Fruit fly (Drosophila melanogaster): ENCODE measurements around the gene CG13601.

Gene CG13601

DNA sequence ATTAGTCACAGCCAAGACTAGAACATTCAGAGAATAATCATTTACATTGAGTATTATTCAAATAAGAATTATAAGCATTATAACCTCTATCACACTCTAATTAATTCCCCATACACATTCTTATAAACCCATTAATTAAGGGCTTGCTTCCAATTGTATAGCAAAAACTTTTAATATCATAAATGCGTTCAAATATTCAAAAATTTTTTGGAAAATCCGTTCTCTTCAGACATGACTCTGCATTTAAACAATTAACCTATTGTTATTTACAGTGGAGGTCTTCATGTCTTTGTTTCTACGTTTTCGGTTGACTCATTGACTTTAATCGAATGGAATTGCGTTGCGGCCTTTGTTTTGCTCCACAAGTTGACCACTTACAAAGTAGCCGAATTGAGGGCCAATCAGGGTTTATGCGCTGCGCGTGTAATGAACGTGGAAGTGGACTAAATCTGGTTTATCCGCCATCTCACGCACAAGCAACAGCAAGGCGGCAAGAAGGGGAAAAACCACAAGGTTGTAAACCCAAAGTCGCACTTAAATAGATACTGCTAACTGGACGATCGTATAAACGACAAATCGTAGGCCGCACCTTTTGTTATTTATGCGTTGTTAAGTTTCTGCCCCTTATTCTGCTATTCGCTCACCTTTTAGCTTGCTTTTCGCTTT lies 6.4 kb downstream of the CG13601 start (continued):
- peak; percentile 43 for TF ChIP-seq cyc (GFP tag; optimal IDR thresholded peaks at IDR 0.05)
- peak; percentile 13 to 55 for TF ChIP-seq ss (GFP tag; optimal IDR thresholded peaks at IDR 0.05)
- peak; percentile 37 for TF ChIP-seq Ets96B (tag; optimal IDR thresholded peaks at IDR 0.05)
- no peak for TF ChIP-seq Hr38 (GFP tag; optimal IDR thresholded peaks at IDR 0.05)
- TF ChIP-seq topi (GFP tag; optimal IDR thresholded peaks at IDR 0.05) = peak; percentile 74
- TF ChIP-seq spab (GFP tag; optimal IDR thresholded peaks at IDR 0.05) = no peak
- TF ChIP-seq esn (GFP tag; optimal IDR thresholded peaks at IDR 0.05) = peak; percentile 71
- no peak for TF ChIP-seq CG6276 (GFP tag; optimal IDR thresholded peaks at IDR 0.05)
- TF ChIP-seq CG11762 (GFP tag; optimal IDR thresholded peaks at IDR 0.05; ENCODE audit: insufficient read depth) = no peak
- TF ChIP-seq Sox15 (GFP tag; optimal IDR thresholded peaks at IDR 0.05) = peak; percentile 41
- peak; percentile 6 for TF ChIP-seq Eip75B (GFP tag; optimal IDR thresholded peaks at IDR 0.05)
- TF ChIP-seq Blimp-1 (GFP tag; optimal IDR thresholded peaks at IDR 0.05) = no peak
- no peak for TF ChIP-seq dac (GFP tag; optimal IDR thresholded peaks at IDR 0.05)
- TF ChIP-seq CG31627 (GFP tag; optimal IDR thresholded peaks at IDR 0.05) = peak; percentile 58
- peak in 1 of 2 experiments; percentile 59 for TF ChIP-seq salr (GFP tag; optimal IDR thresholded peaks at IDR 0.05)
- TF ChIP-seq Hr4 (GFP tag; optimal IDR thresholded peaks at IDR 0.05) = no peak

DNA sequence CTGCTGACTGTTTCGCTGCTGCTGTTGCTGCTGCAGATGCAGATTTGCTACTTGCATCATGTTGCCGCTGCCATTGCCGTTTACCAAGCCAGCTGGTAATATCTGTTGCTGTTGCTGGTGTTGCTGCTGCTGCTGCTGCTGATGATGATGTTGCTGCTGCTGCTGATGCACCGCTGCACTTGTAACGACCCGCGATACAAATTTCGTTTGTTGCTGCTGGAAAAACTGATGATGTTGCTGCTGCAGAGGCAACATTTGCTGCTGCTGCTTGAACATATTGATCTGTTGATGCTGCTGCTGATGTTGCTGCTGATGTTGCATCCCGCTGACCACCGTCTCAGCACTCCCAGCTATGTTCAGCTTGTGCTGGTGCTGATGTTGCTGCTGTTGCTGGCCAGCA lies 7.0 kb downstream of the CG13601 start:
- TF ChIP-seq CG3919 (GFP tag; optimal IDR thresholded peaks at IDR 0.05) = peak; percentile 48
- no peak for TF ChIP-seq salr (GFP tag; optimal IDR thresholded peaks at IDR 0.05)

DNA sequence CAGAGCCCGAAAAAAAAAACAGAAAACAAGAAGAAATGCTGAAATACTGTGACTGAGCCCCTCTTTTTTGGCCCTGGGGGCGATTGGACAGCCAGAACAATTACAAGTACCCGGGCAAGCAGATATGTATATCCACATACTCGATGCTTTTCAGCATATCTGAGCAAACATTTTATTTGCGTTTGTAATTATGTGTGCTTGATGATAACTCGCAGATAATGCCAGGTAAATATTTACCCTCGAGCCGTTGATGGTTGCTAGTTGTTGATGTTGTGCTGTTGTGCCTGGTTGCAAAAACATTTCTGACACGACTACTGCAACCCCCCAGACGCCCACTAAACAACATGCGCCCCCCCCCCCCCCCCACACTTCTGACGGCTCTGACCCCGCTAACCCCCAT lies 8.1 kb downstream of the CG13601 start:
- no peak for TF ChIP-seq CG31627 (GFP tag; optimal IDR thresholded peaks at IDR 0.05)
- no peak for TF ChIP-seq CG6792 (GFP tag; optimal IDR thresholded peaks at IDR 0.05)
- no peak for TF ChIP-seq CG15336 (GFP tag; IDR thresholded peaks at IDR 0.05)
- TF ChIP-seq CG10631 (GFP tag; optimal IDR thresholded peaks at IDR 0.05) = no peak
- TF ChIP-seq esn (GFP tag; optimal IDR thresholded peaks at IDR 0.05) = no peak
- TF ChIP-seq Eip75B (GFP tag; optimal IDR thresholded peaks at IDR 0.05) = no peak
- TF ChIP-seq CG1621 (tag; optimal IDR thresholded peaks at IDR 0.05) = peak; percentile 14
- no peak for TF ChIP-seq CG4318 (GFP tag; optimal IDR thresholded peaks at IDR 0.05)
- TF ChIP-seq CG8119 (GFP tag; IDR thresholded peaks at IDR 0.05) = no peak
- no peak for TF ChIP-seq CG9139 (GFP tag; optimal IDR thresholded peaks at IDR 0.05)
- no peak for TF ChIP-seq dac (GFP tag; optimal IDR thresholded peaks at IDR 0.05)
- no peak for TF ChIP-seq Gug (GFP tag; IDR thresholded peaks at IDR 0.05)
- TF ChIP-seq vri (GFP tag; optimal IDR thresholded peaks at IDR 0.05) = no peak
- TF ChIP-seq svp (GFP tag) = no peak
- TF ChIP-seq pdm3 (GFP tag; optimal IDR thresholded peaks at IDR 0.05) = no peak
- peak; percentile 28; the same call in 1 of the 3 replicates for TF ChIP-seq eg (GFP tag; IDR thresholded peaks at IDR 0.05)
- peak; percentile 38 for TF ChIP-seq net (GFP tag; optimal IDR thresholded peaks at IDR 0.05)
- TF ChIP-seq Hr4 (GFP tag; optimal IDR thresholded peaks at IDR 0.05) = no peak
- TF ChIP-seq Eip78C (GFP tag) = peak; percentile 49
- peak; percentile 93 for TF ChIP-seq fkh (GFP tag; optimal IDR thresholded peaks at IDR 0.05)
- TF ChIP-seq CG7368 (GFP tag; optimal IDR thresholded peaks at IDR 0.05) = peak; percentile 12
- no peak for TF ChIP-seq ss (GFP tag; optimal IDR thresholded peaks at IDR 0.05)
- TF ChIP-seq CG8632 (GFP tag; optimal IDR thresholded peaks at IDR 0.05) = peak; percentile 25

DNA sequence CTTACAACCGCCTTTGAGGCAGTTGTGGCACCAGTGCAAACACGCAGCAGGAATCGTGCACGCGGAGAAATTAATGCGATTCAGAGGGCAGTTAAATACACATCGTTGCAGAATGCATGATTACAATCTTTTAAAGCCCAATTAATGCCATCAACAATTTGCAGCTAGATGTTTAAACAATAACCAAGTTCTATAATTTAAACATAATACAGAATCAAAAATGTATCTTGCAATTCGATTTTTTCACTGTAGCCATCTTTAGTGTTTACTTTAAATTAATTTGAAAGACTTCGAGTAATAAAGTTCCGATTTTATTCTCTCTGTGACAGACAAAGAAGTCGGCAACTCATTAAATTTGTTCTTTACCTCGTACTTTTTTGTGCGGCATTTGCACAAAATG lies 11.5 kb downstream of the CG13601 start:
- no peak for TF ChIP-seq fkh (GFP tag; optimal IDR thresholded peaks at IDR 0.05)
- TF ChIP-seq CG16779 (tag; optimal IDR thresholded peaks at IDR 0.05) = peak; percentile 69
- peak; percentile 50; the same call in 2 of the 3 replicates for TF ChIP-seq eg (GFP tag; IDR thresholded peaks at IDR 0.05)
- TF ChIP-seq Smox (GFP tag; optimal IDR thresholded peaks at IDR 0.05) = peak; percentile 86
- TF ChIP-seq acj6 (GFP tag; optimal IDR thresholded peaks at IDR 0.05) = peak; percentile 92
- peak; percentile 44 for TF ChIP-seq Eip93F (GFP tag; optimal IDR thresholded peaks at IDR 0.05)
- peak; percentile 89 for TF ChIP-seq CG10631 (GFP tag; optimal IDR thresholded peaks at IDR 0.05)
- TF ChIP-seq CG34406 (GFP tag; optimal IDR thresholded peaks at IDR 0.05) = peak; percentile 86
- TF ChIP-seq CG3032 (tag; optimal IDR thresholded peaks at IDR 0.05) = peak; percentile 89
- peak; percentile 48 for TF ChIP-seq CG4318 (GFP tag; optimal IDR thresholded peaks at IDR 0.05)
- TF ChIP-seq OdsH (GFP tag; optimal IDR thresholded peaks at IDR 0.05) = peak; percentile 87
- TF ChIP-seq Eip75B (GFP tag; optimal IDR thresholded peaks at IDR 0.05) = peak; percentile 90
- peak; percentile 70 for TF ChIP-seq CG9139 (GFP tag; optimal IDR thresholded peaks at IDR 0.05)
- TF ChIP-seq cyc (GFP tag; optimal IDR thresholded peaks at IDR 0.05) = peak; percentile 88
- peak; percentile 82 for TF ChIP-seq CG8632 (GFP tag; optimal IDR thresholded peaks at IDR 0.05)
- TF ChIP-seq Hr39 (GFP tag; optimal IDR thresholded peaks at IDR 0.05) = peak; percentile 89
- peak; percentile 27 for TF ChIP-seq CG6276 (GFP tag; optimal IDR thresholded peaks at IDR 0.05)
- peak; percentile 91 for TF ChIP-seq Ets96B (tag; optimal IDR thresholded peaks at IDR 0.05)
- peak; percentile 93 for TF ChIP-seq Met (GFP tag; optimal IDR thresholded peaks at IDR 0.05)
- peak; percentile 69 for TF ChIP-seq Hr4 (GFP tag; optimal IDR thresholded peaks at IDR 0.05)
- TF ChIP-seq CG6854 (GFP tag; optimal IDR thresholded peaks at IDR 0.05) = peak; percentile 50
- TF ChIP-seq topi (GFP tag; optimal IDR thresholded peaks at IDR 0.05) = peak; percentile 91
- TF ChIP-seq net (GFP tag; optimal IDR thresholded peaks at IDR 0.05) = peak; percentile 85
- TF ChIP-seq CG1621 (tag; optimal IDR thresholded peaks at IDR 0.05) = peak; percentile 90

All from whole organism, prepupa.